Comparison of ENCODE assay signal across 2 fruit fly cellular contexts in the genomic region with DNA sequence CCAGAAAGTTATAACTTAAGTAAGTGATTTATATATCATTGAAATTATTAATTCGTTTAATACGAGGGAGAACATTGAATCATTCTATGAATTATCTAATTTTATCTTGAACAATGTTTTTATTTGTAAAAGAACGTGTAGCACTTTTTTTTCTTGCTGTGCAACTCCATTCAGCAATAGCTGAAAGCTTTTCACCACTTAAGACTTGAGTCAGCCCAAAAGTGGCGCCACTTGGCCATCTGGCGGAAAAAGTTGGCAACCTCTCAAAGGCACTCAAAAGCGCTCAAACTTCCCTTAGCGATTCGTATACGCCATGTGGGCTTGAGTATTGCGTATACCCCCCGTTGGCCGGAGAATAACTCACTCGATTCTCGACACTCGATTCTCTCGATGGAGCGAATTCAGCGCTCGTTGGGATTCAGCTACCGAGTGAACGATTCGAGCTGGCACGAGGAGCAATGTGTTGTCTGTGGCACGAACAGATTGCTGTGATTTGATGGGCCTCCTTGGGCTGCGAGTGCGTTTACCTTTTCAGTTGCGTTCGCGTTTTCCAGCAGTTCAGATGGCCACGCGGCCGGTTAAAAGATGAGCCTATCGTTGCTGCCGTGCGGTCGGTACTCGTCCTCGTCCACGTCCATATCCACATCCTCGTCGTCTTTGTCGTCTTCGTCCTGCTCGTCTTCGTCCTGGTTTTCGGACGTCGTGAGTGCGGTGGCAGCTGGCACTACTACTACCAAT.
TF ChIP-seq lines count a peak whose summit lies in the region.

No protein-coding gene starts in this region.

TF ChIP-seq in whole organism, embryonic, 481 proteins besides CTCF, POLR2A, EP300 and RAD21 (continued from another document and continues in another):
- TF ChIP-seq Xbp1 (GFP tag; optimal IDR thresholded peaks at IDR 0.05; lab: Kevin White, UChicago): peak; percentile 50
- no peak for TF ChIP-seq bowl (GFP tag; IDR thresholded peaks at IDR 0.05; lab: Robert Waterston, UW)
- TF ChIP-seq CG1602 (GFP tag; optimal IDR thresholded peaks at IDR 0.05; lab: Kevin White, UChicago): no peak
- peak; percentile 33 for TF ChIP-seq CG18262 (tag; optimal IDR thresholded peaks at IDR 0.05; lab: Kevin White, UChicago)
- no peak for TF ChIP-seq dm (GFP tag; optimal IDR thresholded peaks at IDR 0.05; lab: Kevin White, UChicago)
- peak; percentile 35; the same call in 1 of the 2 replicates for TF ChIP-seq CG14014 (GFP tag; IDR thresholded peaks at IDR 0.05; lab: Robert Waterston, UW)
- no peak for TF ChIP-seq jumu (GFP tag; optimal IDR thresholded peaks at IDR 0.05; lab: Kevin White, UChicago)
- TF ChIP-seq luna (GFP tag; optimal IDR thresholded peaks at IDR 0.05; lab: Kevin White, UChicago): no peak
- TF ChIP-seq Dek (tag; optimal IDR thresholded peaks at IDR 0.05; lab: Kevin White, UChicago): no peak
- no peak for TF ChIP-seq CG34224 (GFP tag; IDR thresholded peaks at IDR 0.05; lab: Robert Waterston, UW; ENCODE audit: partially characterized antibody)
- peak; percentile 63; the same call in 1 of the 2 replicates for TF ChIP-seq CG4730 (GFP tag; IDR thresholded peaks at IDR 0.05; lab: Robert Waterston, UW)
- TF ChIP-seq gem (tag; optimal IDR thresholded peaks at IDR 0.05; lab: Kevin White, UChicago): peak; percentile 42
- no peak for TF ChIP-seq D (optimal IDR thresholded peaks at IDR 0.05; lab: Kevin White, UChicago)
- TF ChIP-seq D (GFP tag; optimal IDR thresholded peaks at IDR 0.05; lab: Kevin White, UChicago): no peak
- peak; percentile 27 for TF ChIP-seq CG17359 (tag; optimal IDR thresholded peaks at IDR 0.05; lab: Kevin White, UChicago)
- TF ChIP-seq slp2 (GFP tag; optimal IDR thresholded peaks at IDR 0.05; lab: Kevin White, UChicago): no peak
- TF ChIP-seq seq (GFP tag; IDR thresholded peaks at IDR 0.05; lab: Robert Waterston, UW): peak; percentile 22; the same call in 1 of the 2 replicates
- TF ChIP-seq knrl (GFP tag; IDR thresholded peaks at IDR 0.05; lab: Robert Waterston, UW; ENCODE audit: partially characterized antibody): no peak
- TF ChIP-seq H2.0 (GFP tag; IDR thresholded peaks at IDR 0.05; lab: Robert Waterston, UW): peak; percentile 48; the same call in 1 of the 2 replicates
- TF ChIP-seq CG10366 (GFP tag; IDR thresholded peaks at IDR 0.05; lab: Robert Waterston, UW): peak; percentile 59
- no peak for TF ChIP-seq pros (GFP tag; optimal IDR thresholded peaks at IDR 0.05; lab: Kevin White, UChicago)
- peak; percentile 16 for TF ChIP-seq CG2678 (tag; optimal IDR thresholded peaks at IDR 0.05; lab: Kevin White, UChicago)
- peak; percentile 56; the same call in 1 of the 2 replicates for TF ChIP-seq E2f1 (GFP tag; IDR thresholded peaks at IDR 0.05; lab: Robert Waterston, UW)
- peak; percentile 65 for TF ChIP-seq PHDP (tag; optimal IDR thresholded peaks at IDR 0.05; lab: Kevin White, UChicago)
- no peak for TF ChIP-seq ac (GFP tag; optimal IDR thresholded peaks at IDR 0.05; lab: Kevin White, UChicago)
- TF ChIP-seq Hsf (GFP tag; optimal IDR thresholded peaks at IDR 0.05; lab: Kevin White, UChicago): peak; percentile 16
- TF ChIP-seq CG12744 (GFP tag; optimal IDR thresholded peaks at IDR 0.05; lab: Kevin White, UChicago): no peak
- TF ChIP-seq caup (GFP tag; optimal IDR thresholded peaks at IDR 0.05; lab: Kevin White, UChicago; ENCODE audit: severe bottlenecking): peak; percentile 35
- TF ChIP-seq Awh (GFP tag; IDR thresholded peaks at IDR 0.05; lab: Robert Waterston, UW): peak; percentile 39; the same call in 1 of the 2 replicates
- TF ChIP-seq odd (GFP tag; optimal IDR thresholded peaks at IDR 0.05; lab: Kevin White, UChicago): no peak
- peak; percentile 33 for TF ChIP-seq CG9727 (GFP tag; optimal IDR thresholded peaks at IDR 0.05; lab: Kevin White, UChicago)
- no peak for TF ChIP-seq CG6689 (GFP tag; IDR thresholded peaks at IDR 0.05; lab: Robert Waterston, UW)
- TF ChIP-seq kni (GFP tag; optimal IDR thresholded peaks at IDR 0.05; lab: Kevin White, UChicago): no peak
- TF ChIP-seq Six4 (GFP tag; optimal IDR thresholded peaks at IDR 0.05; lab: Kevin White, UChicago): no peak
- TF ChIP-seq CG4820 (GFP tag; optimal IDR thresholded peaks at IDR 0.05; lab: Kevin White, UChicago): no peak
- TF ChIP-seq Dip2 (GFP tag; IDR thresholded peaks at IDR 0.05; lab: Robert Waterston, UW): no peak
- no peak for TF ChIP-seq CG4854 (GFP tag; optimal IDR thresholded peaks at IDR 0.05; lab: Kevin White, UChicago)
- peak; percentile 75 for TF ChIP-seq slbo (GFP tag; IDR thresholded peaks at IDR 0.05; lab: Robert Waterston, UW)
- no peak for TF ChIP-seq tap (tag; optimal IDR thresholded peaks at IDR 0.05; lab: Kevin White, UChicago)
- TF ChIP-seq unpg (GFP tag; optimal IDR thresholded peaks at IDR 0.05; lab: Kevin White, UChicago): no peak
- TF ChIP-seq sug (tag; optimal IDR thresholded peaks at IDR 0.05; lab: Kevin White, UChicago): peak; percentile 85
- no peak for TF ChIP-seq Ssrp (tag; optimal IDR thresholded peaks at IDR 0.05; lab: Kevin White, UChicago)
- TF ChIP-seq CG9609 (GFP tag; optimal IDR thresholded peaks at IDR 0.05; lab: Kevin White, UChicago): no peak
- TF ChIP-seq CG8359 (GFP tag; optimal IDR thresholded peaks at IDR 0.05; lab: Kevin White, UChicago; ENCODE audit: borderline replicate concordance): no peak
- TF ChIP-seq Atf6 (GFP tag; IDR thresholded peaks at IDR 0.05; lab: Robert Waterston, UW): peak; percentile 46; the same call in 1 of the 2 replicates
- no peak for TF ChIP-seq scrt (GFP tag; optimal IDR thresholded peaks at IDR 0.05; lab: Kevin White, UChicago)
- no peak for TF ChIP-seq Lim3 (GFP tag; IDR thresholded peaks at IDR 0.05; lab: Robert Waterston, UW)
- TF ChIP-seq hb (GFP tag; IDR thresholded peaks at IDR 0.05; lab: Robert Waterston, UW; ENCODE audit: partially characterized antibody): no peak
- peak; percentile 24 for TF ChIP-seq mam (GFP tag; optimal IDR thresholded peaks at IDR 0.05; lab: Kevin White, UChicago)
- no peak for TF ChIP-seq h (optimal IDR thresholded peaks at IDR 0.05; lab: Kevin White, UChicago)
- TF ChIP-seq ewg (GFP tag; optimal IDR thresholded peaks at IDR 0.05; lab: Kevin White, UChicago): no peak
- TF ChIP-seq pum (GFP tag; optimal IDR thresholded peaks at IDR 0.05; lab: Kevin White, UChicago): no peak
- TF ChIP-seq sc (optimal IDR thresholded peaks at IDR 0.05; lab: Kevin White, UChicago): no peak
- TF ChIP-seq sc (GFP tag; optimal IDR thresholded peaks at IDR 0.05; lab: Kevin White, UChicago): no peak
- TF ChIP-seq CG13624 (GFP tag; optimal IDR thresholded peaks at IDR 0.05; lab: Kevin White, UChicago): peak; percentile 21
- TF ChIP-seq Nf-YB (GFP tag; optimal IDR thresholded peaks at IDR 0.05; lab: Kevin White, UChicago): no peak
- TF ChIP-seq btn (GFP tag; optimal IDR thresholded peaks at IDR 0.05; lab: Kevin White, UChicago): no peak
- no peak for TF ChIP-seq GATAe (GFP tag; conservative IDR thresholded peaks at IDR 0.05; lab: Robert Waterston, UW)
- no peak for TF ChIP-seq HLHmδ (GFP tag; optimal IDR thresholded peaks at IDR 0.05; lab: Kevin White, UChicago)
- TF ChIP-seq CG9437 (GFP tag; optimal IDR thresholded peaks at IDR 0.05; lab: Kevin White, UChicago): no peak
- peak; percentile 28; the same call in 1 of the 2 replicates for TF ChIP-seq CG11247 (GFP tag; IDR thresholded peaks at IDR 0.05; lab: Robert Waterston, UW)

TF ChIP-seq in whole organism, prepupa, 60 proteins besides CTCF, POLR2A, EP300 and RAD21 (continued from another document):
- TF ChIP-seq Gug (GFP tag; IDR thresholded peaks at IDR 0.05; lab: Robert Waterston, UW): 0 out of 2 replicates have a peak, but pooled peaks have one; percentile 37
